Fruit fly (Drosophila melanogaster): ENCODE results near the gene Antp.

The Antp gene

dm6 chr3R:6932780-6933347 is 66.2 kb downstream of the Antp start:
- no peak for TF ChIP-seq Hr83 (GFP tag; optimal IDR thresholded peaks at IDR 0.05; ENCODE audit: poor library complexity, severe bottlenecking)
- TF ChIP-seq OdsH (GFP tag; optimal IDR thresholded peaks at IDR 0.05) = no peak
- peak; percentile 22 for TF ChIP-seq woc (GFP tag; optimal IDR thresholded peaks at IDR 0.05)
- no peak for TF ChIP-seq Mio (GFP tag; optimal IDR thresholded peaks at IDR 0.05)
- no peak for TF ChIP-seq HLH106 (tag; optimal IDR thresholded peaks at IDR 0.05)
- TF ChIP-seq GATAd (GFP tag; optimal IDR thresholded peaks at IDR 0.05) = no peak
- TF ChIP-seq Rel (GFP tag; optimal IDR thresholded peaks at IDR 0.05) = no peak
- TF ChIP-seq Rel (tag; optimal IDR thresholded peaks at IDR 0.05) = peak; percentile 5

- TF ChIP-seq Hnf4 (GFP tag; optimal IDR thresholded peaks at IDR 0.05) = no peak
- no peak for TF ChIP-seq GATAd (GFP tag; optimal IDR thresholded peaks at IDR 0.05)
- TF ChIP-seq woc (GFP tag; optimal IDR thresholded peaks at IDR 0.05) = no peak
- TF ChIP-seq dsf (GFP tag; optimal IDR thresholded peaks at IDR 0.05; ENCODE audit: borderline replicate concordance) = no peak
- no peak for TF ChIP-seq sv (GFP tag; optimal IDR thresholded peaks at IDR 0.05)
These were observed 67.0 kb downstream of the Antp start for dm6 chr3R:6932040-6932439.

- TF ChIP-seq dmrt93B (GFP tag; optimal IDR thresholded peaks at IDR 0.05) (no peak), jim (GFP tag; optimal IDR thresholded peaks at IDR 0.05) (no peak), foxo (GFP tag; optimal IDR thresholded peaks at IDR 0.05) (no peak), psq (GFP tag; optimal IDR thresholded peaks at IDR 0.05) (peak; percentile 30), Rel (GFP tag; optimal IDR thresholded peaks at IDR 0.05) (no peak), Rel (tag; optimal IDR thresholded peaks at IDR 0.05) (no peak), Vsx2 (GFP tag; optimal IDR thresholded peaks at IDR 0.05; ENCODE audit: partially characterized antibody) (peak; percentile 45)
These were observed 68.6 kb downstream of the Antp start for dm6 chr3R:6930447-6930846.

- no peak for TF ChIP-seq Sp1 (GFP tag; optimal IDR thresholded peaks at IDR 0.05)
- TF ChIP-seq OdsH (GFP tag; optimal IDR thresholded peaks at IDR 0.05) = no peak
These were observed 69.9 kb downstream of the Antp start for dm6 chr3R:6929151-6929550.

- TF ChIP-seq HLH106 (tag; optimal IDR thresholded peaks at IDR 0.05) (no peak), psq (GFP tag; optimal IDR thresholded peaks at IDR 0.05) (no peak), dl (GFP tag; optimal IDR thresholded peaks at IDR 0.05; ENCODE audit: insufficient read depth in 1 of 2, partially characterized antibody in 2 of 2) (no peak), h (GFP tag; optimal IDR thresholded peaks at IDR 0.05) (no peak), Mio (GFP tag; optimal IDR thresholded peaks at IDR 0.05) (no peak), sv (GFP tag; optimal IDR thresholded peaks at IDR 0.05) (no peak), pan (optimal IDR thresholded peaks at IDR 0.05) (no peak), Rel (GFP tag; optimal IDR thresholded peaks at IDR 0.05) (no peak), Rel (tag; optimal IDR thresholded peaks at IDR 0.05) (no peak), sage (GFP tag; optimal IDR thresholded peaks at IDR 0.05) (no peak), foxo (GFP tag; optimal IDR thresholded peaks at IDR 0.05) (no peak), rgr (GFP tag; optimal IDR thresholded peaks at IDR 0.05) (no peak), tai (GFP tag; optimal IDR thresholded peaks at IDR 0.05) (no peak), N (GFP tag; optimal IDR thresholded peaks at IDR 0.05) (no peak), OdsH (GFP tag; optimal IDR thresholded peaks at IDR 0.05) (no peak), lola (GFP tag; optimal IDR thresholded peaks at IDR 0.05) (no peak), Myc (optimal IDR thresholded peaks at IDR 0.05) (no peak)
These were observed 74.8 kb downstream of the Antp start for dm6 chr3R:6924235-6924634.

- TF ChIP-seq Sp1 (GFP tag; optimal IDR thresholded peaks at IDR 0.05) (no peak), Vsx2 (GFP tag; optimal IDR thresholded peaks at IDR 0.05; ENCODE audit: partially characterized antibody) (peak; percentile 6), Dif (GFP tag; optimal IDR thresholded peaks at IDR 0.05; ENCODE audit: partially characterized antibody) (peak; percentile 15), pan (optimal IDR thresholded peaks at IDR 0.05) (no peak), rgr (GFP tag; optimal IDR thresholded peaks at IDR 0.05) (no peak), Mio (GFP tag; optimal IDR thresholded peaks at IDR 0.05) (no peak), psq (GFP tag; optimal IDR thresholded peaks at IDR 0.05) (peak; percentile 64)
These were observed 75.8 kb downstream of the Antp start for dm6 chr3R:6923189-6923588.

Measured in whole organism, wandering third instar larva.